Fruit fly (Drosophila melanogaster): ENCODE data around the gene Rlip.

Gene Rlip

DNA sequence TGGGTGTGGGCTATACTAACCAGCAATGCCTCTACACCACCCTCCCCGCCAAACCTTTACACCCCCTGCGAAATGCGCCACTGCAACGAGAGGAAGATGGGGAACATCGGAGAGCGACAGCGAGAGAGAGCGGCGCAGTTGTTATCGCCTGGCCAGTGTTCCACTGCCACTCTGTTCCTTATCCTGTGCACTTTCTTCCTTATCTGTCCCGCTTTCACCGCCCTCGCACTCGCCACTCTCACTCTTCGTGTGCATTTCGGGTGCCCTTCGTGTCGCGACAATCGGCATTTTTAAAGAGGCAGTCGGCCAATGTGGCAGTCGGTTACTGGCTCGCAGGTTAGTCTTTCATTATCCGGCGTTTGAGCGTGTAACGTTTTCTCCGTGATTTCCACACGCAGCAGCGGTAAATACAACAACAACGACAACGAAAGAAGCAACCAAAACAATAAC is 39.6 kb upstream of the Rlip start, which contains the start of gene Calx (continued):
- TF ChIP-seq chn (GFP tag; optimal IDR thresholded peaks at IDR 0.05), result no peak
- TF ChIP-seq Hmr (GFP tag; optimal IDR thresholded peaks at IDR 0.05), result peak; percentile 22
- no peak for TF ChIP-seq chif (GFP tag; optimal IDR thresholded peaks at IDR 0.05)
- no peak for TF ChIP-seq CG5245 (GFP tag; optimal IDR thresholded peaks at IDR 0.05)
- TF ChIP-seq sc (optimal IDR thresholded peaks at IDR 0.05), result no peak
- no peak for TF ChIP-seq sc (GFP tag; optimal IDR thresholded peaks at IDR 0.05)
- TF ChIP-seq CG14050 (GFP tag; IDR thresholded peaks at IDR 0.05), result no peak
- TF ChIP-seq insv (GFP tag; optimal IDR thresholded peaks at IDR 0.05), result no peak
- TF ChIP-seq pros (GFP tag; optimal IDR thresholded peaks at IDR 0.05), result peak; percentile 60
- no peak for TF ChIP-seq CG11093 (GFP tag; IDR thresholded peaks at IDR 0.05)
- TF ChIP-seq esg (GFP tag; conservative IDR thresholded peaks at IDR 0.05), result no peak
- no peak for TF ChIP-seq h (optimal IDR thresholded peaks at IDR 0.05)
- 0 out of 3 replicates have a peak, but pooled peaks have one; percentile 31 for TF ChIP-seq CG34422 (GFP tag; IDR thresholded peaks at IDR 0.05)
- TF ChIP-seq ftz-f1 (GFP tag; optimal IDR thresholded peaks at IDR 0.05), result no peak
- no peak for TF ChIP-seq D19B (GFP tag; optimal IDR thresholded peaks at IDR 0.05)
- peak; percentile 32 for TF ChIP-seq sug (tag; optimal IDR thresholded peaks at IDR 0.05)
- no peak for TF ChIP-seq kah (GFP tag; optimal IDR thresholded peaks at IDR 0.05)
- TF ChIP-seq Nf-YC (tag; optimal IDR thresholded peaks at IDR 0.05), result peak; percentile 52
- no peak for TF ChIP-seq Rfx (GFP tag; IDR thresholded peaks at IDR 0.05)
- TF ChIP-seq Aef1 (GFP tag; IDR thresholded peaks at IDR 0.05), result no peak
- no peak for TF ChIP-seq Six4 (GFP tag; optimal IDR thresholded peaks at IDR 0.05)
- no peak for TF ChIP-seq CG12219 (GFP tag; optimal IDR thresholded peaks at IDR 0.05)
- no peak for TF ChIP-seq CG3847 (GFP tag; IDR thresholded peaks at IDR 0.05)
- no peak for TF ChIP-seq Ptx1 (GFP tag; IDR thresholded peaks at IDR 0.05)
- TF ChIP-seq CG11560 (tag; IDR thresholded peaks at IDR 0.05), result no peak
- TF ChIP-seq CG9876 (GFP tag; optimal IDR thresholded peaks at IDR 0.05), result no peak
- peak; percentile 91 for TF ChIP-seq pfk (GFP tag; optimal IDR thresholded peaks at IDR 0.05)
- TF ChIP-seq ken (GFP tag; IDR thresholded peaks at IDR 0.05), result peak; percentile 67; the same call in 2 of the 3 replicates
- TF ChIP-seq CG16863 (GFP tag; optimal IDR thresholded peaks at IDR 0.05), result no peak
- TF ChIP-seq usp (GFP tag; optimal IDR thresholded peaks at IDR 0.05), result no peak
- no peak for TF ChIP-seq trem (tag; optimal IDR thresholded peaks at IDR 0.05)
- TF ChIP-seq ab (GFP tag; optimal IDR thresholded peaks at IDR 0.05), result no peak
- TF ChIP-seq CG15696 (tag; optimal IDR thresholded peaks at IDR 0.05), result no peak
- peak; percentile 78 for TF ChIP-seq abd-A (tag; optimal IDR thresholded peaks at IDR 0.05)
- no peak for TF ChIP-seq CG15514 (GFP tag; optimal IDR thresholded peaks at IDR 0.05)
- TF ChIP-seq CG3163 (GFP tag; optimal IDR thresholded peaks at IDR 0.05), result no peak
- TF ChIP-seq CG11456 (GFP tag; IDR thresholded peaks at IDR 0.05), result no peak
- TF ChIP-seq eve (GFP tag; optimal IDR thresholded peaks at IDR 0.05), result no peak
- no peak for TF ChIP-seq yki (optimal IDR thresholded peaks at IDR 0.05)
- TF ChIP-seq CG8478 (optimal IDR thresholded peaks at IDR 0.05), result no peak
- no peak for TF ChIP-seq otp (GFP tag; IDR thresholded peaks at IDR 0.05)
- TF ChIP-seq CG4360 (GFP tag; IDR thresholded peaks at IDR 0.05), result peak; percentile 71; the same call in 1 of the 2 replicates
- TF ChIP-seq Deaf1 (tag; optimal IDR thresholded peaks at IDR 0.05), result peak; percentile 99
- no peak for TF ChIP-seq CG2116 (GFP tag; optimal IDR thresholded peaks at IDR 0.05)
- TF ChIP-seq Ets65A (GFP tag), result no peak
- no peak for TF ChIP-seq Stat92E (GFP tag; optimal IDR thresholded peaks at IDR 0.05)
- TF ChIP-seq gro (GFP tag; optimal IDR thresholded peaks at IDR 0.05), result no peak
- TF ChIP-seq Ets97D (GFP tag; optimal IDR thresholded peaks at IDR 0.05), result no peak
- TF ChIP-seq Dip3 (GFP tag; optimal IDR thresholded peaks at IDR 0.05), result no peak
- TF ChIP-seq CG9727 (GFP tag; optimal IDR thresholded peaks at IDR 0.05), result no peak
- no peak for TF ChIP-seq Hmx (GFP tag; optimal IDR thresholded peaks at IDR 0.05)
- no peak for TF ChIP-seq danr (GFP tag; IDR thresholded peaks at IDR 0.05)
- TF ChIP-seq CG4328 (GFP tag; optimal IDR thresholded peaks at IDR 0.05), result no peak
- no peak for TF ChIP-seq CG10431 (GFP tag; optimal IDR thresholded peaks at IDR 0.05)
